Fruit fly (Drosophila melanogaster): ENCODE measurements around the gene dop.

dop gene

DNA sequence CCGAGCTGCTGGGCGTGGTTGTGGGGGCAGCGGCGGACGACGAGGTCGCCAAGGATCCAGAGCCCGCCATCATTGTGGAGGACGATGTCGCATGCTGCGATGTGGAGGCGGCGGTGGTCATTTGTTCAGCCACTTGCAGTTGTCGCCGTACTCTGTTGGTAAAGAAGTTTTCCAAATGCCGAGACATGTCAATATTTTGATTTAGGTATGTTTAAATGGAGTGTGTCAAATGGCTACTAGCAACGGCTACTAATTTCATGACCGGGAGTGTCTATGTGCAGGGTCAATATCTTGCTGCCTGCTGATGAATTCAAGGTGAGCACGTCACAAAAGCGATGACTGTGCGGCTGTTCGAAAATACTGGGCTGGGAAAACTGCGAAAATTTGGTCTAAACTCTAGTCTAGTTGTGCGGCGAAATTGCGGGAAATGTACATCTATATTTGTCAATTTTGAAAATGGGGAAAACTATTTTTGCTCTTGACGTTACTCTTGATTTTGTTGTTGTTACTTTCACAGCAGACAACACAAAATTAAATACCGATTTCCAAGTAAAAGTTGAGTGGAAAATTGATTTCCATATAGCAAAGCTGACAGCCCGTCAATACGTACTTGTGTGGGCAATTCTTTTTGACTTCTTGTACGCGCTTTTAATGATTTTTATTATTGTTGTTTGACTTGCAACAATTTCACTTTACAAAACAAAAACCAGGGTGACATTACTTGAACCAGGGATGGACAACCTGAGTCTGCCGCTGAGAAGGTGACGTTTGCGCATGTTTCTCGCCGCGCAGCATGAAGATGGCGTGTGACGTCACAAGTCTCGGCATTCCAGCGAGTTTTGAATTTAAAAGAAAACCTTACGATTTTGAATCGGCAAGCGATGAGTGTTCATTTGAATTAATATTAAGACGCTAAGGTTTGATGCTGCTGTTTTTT lies 21.9 kb downstream of the dop start, which contains the start of gene CG7656 (continued):
- TF ChIP-seq kah (GFP tag; optimal IDR thresholded peaks at IDR 0.05) (no peak), prd (optimal IDR thresholded peaks at IDR 0.05) (no peak), prd (GFP tag; IDR thresholded peaks at IDR 0.05) (peak; percentile 82), CG8359 (GFP tag; optimal IDR thresholded peaks at IDR 0.05; ENCODE audit: borderline replicate concordance) (no peak), CG34224 (GFP tag; IDR thresholded peaks at IDR 0.05; ENCODE audit: partially characterized antibody) (no peak), NK7.1 (GFP tag; optimal IDR thresholded peaks at IDR 0.05) (peak; percentile 33), CG14441 (GFP tag; IDR thresholded peaks at IDR 0.05) (peak; percentile 71), Optix (GFP tag; IDR thresholded peaks at IDR 0.05) (peak; percentile 48; the same call in 2 of the 3 replicates), emc (GFP tag; optimal IDR thresholded peaks at IDR 0.05) (peak; percentile 47), Spps (tag; optimal IDR thresholded peaks at IDR 0.05) (no peak), CG8089 (GFP tag; optimal IDR thresholded peaks at IDR 0.05) (peak; percentile 59), CrebB (tag; optimal IDR thresholded peaks at IDR 0.05) (peak; percentile 9), CG7839 (tag; optimal IDR thresholded peaks at IDR 0.05) (no peak), CG1233 (GFP tag; optimal IDR thresholded peaks at IDR 0.05) (no peak), Blimp-1 (GFP tag; optimal IDR thresholded peaks at IDR 0.05) (no peak), CG3838 (GFP tag; optimal IDR thresholded peaks at IDR 0.05) (peak; percentile 85), CG3065 (GFP tag; optimal IDR thresholded peaks at IDR 0.05) (no peak), sc (optimal IDR thresholded peaks at IDR 0.05) (no peak), sc (GFP tag; optimal IDR thresholded peaks at IDR 0.05) (no peak), dimm (GFP tag; IDR thresholded peaks at IDR 0.05) (no peak), CG11723 (GFP tag; optimal IDR thresholded peaks at IDR 0.05) (peak; percentile 5), Trl (optimal IDR thresholded peaks at IDR 0.05) (peak in 1 of 2 experiments; percentile 57), Trl (GFP tag; optimal IDR thresholded peaks at IDR 0.05) (peak; percentile 93), CHES-1-like (GFP tag; optimal IDR thresholded peaks at IDR 0.05) (peak; percentile 89), CG14014 (GFP tag; IDR thresholded peaks at IDR 0.05) (peak; percentile 66), CG17361 (GFP tag; IDR thresholded peaks at IDR 0.05) (no peak), ac (GFP tag; optimal IDR thresholded peaks at IDR 0.05) (no peak), gce (GFP tag; IDR thresholded peaks at IDR 0.05) (peak; percentile 60; the same call in 1 of the 3 replicates), CG14050 (GFP tag; IDR thresholded peaks at IDR 0.05) (peak; percentile 25; the same call in 2 of the 3 replicates), grn (GFP tag; optimal IDR thresholded peaks at IDR 0.05) (no peak), odd (GFP tag; optimal IDR thresholded peaks at IDR 0.05) (no peak), CG8281 (tag; optimal IDR thresholded peaks at IDR 0.05) (no peak), CG16815 (GFP tag; optimal IDR thresholded peaks at IDR 0.05) (peak; percentile 47), CG2129 (GFP tag; IDR thresholded peaks at IDR 0.05; ENCODE audit: partially characterized antibody) (no peak), Sin3A (optimal IDR thresholded peaks at IDR 0.05) (peak; percentile 23), CG9437 (GFP tag; optimal IDR thresholded peaks at IDR 0.05) (peak; percentile 14), phol (tag; optimal IDR thresholded peaks at IDR 0.05) (peak; percentile 41), gcm2 (GFP tag; optimal IDR thresholded peaks at IDR 0.05) (peak; percentile 45), bowl (GFP tag; IDR thresholded peaks at IDR 0.05) (peak; percentile 39; the same call in 1 of the 2 replicates), NC2β (GFP tag; optimal IDR thresholded peaks at IDR 0.05) (peak; percentile 72), CG12744 (GFP tag; optimal IDR thresholded peaks at IDR 0.05) (peak; percentile 58), ara (GFP tag; IDR thresholded peaks at IDR 0.05) (peak; percentile 48; the same call in 1 of the 2 replicates), CG10654 (GFP tag; optimal IDR thresholded peaks at IDR 0.05) (peak; percentile 40), zf30C (GFP tag; optimal IDR thresholded peaks at IDR 0.05) (peak; percentile 18), lilli (GFP tag; optimal IDR thresholded peaks at IDR 0.05) (peak; percentile 86), trem (tag; optimal IDR thresholded peaks at IDR 0.05) (no peak), bcd (GFP tag; optimal IDR thresholded peaks at IDR 0.05) (peak; percentile 32), CG11560 (tag; IDR thresholded peaks at IDR 0.05) (no peak), GATAe (GFP tag; conservative IDR thresholded peaks at IDR 0.05) (no peak), hb (GFP tag; IDR thresholded peaks at IDR 0.05; ENCODE audit: partially characterized antibody) (0 out of 3 replicates have a peak, but pooled peaks have one; percentile 29)

All from whole organism, embryonic.